Worm (Caenorhabditis elegans) whole organism, L1 larva: ENCODE data around the gene nhr-20.

ENCODE experiments used
- C16A3.4 ChIP-seq: fragments of 150-350 bp; optimal IDR thresholded peaks from 2 replicates; lab custom pipeline; 2014; ENCODE audit warnings: missing biosample characterization, missing genetic modification characterization
- F16B12.6 ChIP-seq: fragments of 150-350 bp; optimal IDR thresholded peaks from 2 replicates; lab custom pipeline; 2014; ENCODE audit warnings: missing biosample characterization, missing genetic modification characterization
- Y116A8C.19 ChIP-seq: sonication (generic microtip); optimal IDR thresholded peaks from 2 replicates; lab custom pipeline; 2016; ENCODE audit warnings: missing compliant biosample characterization, missing genetic modification characterization, borderline replicate concordance
- alr-1 ChIP-seq: fragments of 200-800 bp; sonication (Bioruptor generic); optimal IDR thresholded peaks from 2 replicates; lab custom pipeline; 2018; ENCODE audit warnings: borderline replicate concordance, mild to moderate bottlenecking, missing genetic modification characterization, missing compliant biosample characterization
- ama-1 ChIP-seq: fragments of 150-350 bp; optimal IDR thresholded peaks from 2 replicates; lab custom pipeline; 2014
- blmp-1 ChIP-seq: fragments of 150-350 bp; optimal IDR thresholded peaks from 2 replicates; lab custom pipeline; 2014; ENCODE audit warnings: missing biosample characterization, missing genetic modification characterization
- ceh-63 ChIP-seq: fragments of 200-800 bp; sonication (Bioruptor generic); optimal IDR thresholded peaks from 2 replicates; lab custom pipeline; 2018; ENCODE audit warnings: mild to moderate bottlenecking, missing genetic modification characterization, missing compliant biosample characterization
- ceh-8 ChIP-seq: fragments of 200-800 bp; sonication (Bioruptor generic); optimal IDR thresholded peaks from 2 replicates; lab custom pipeline; 2018; ENCODE audit warnings: mild to moderate bottlenecking, missing genetic modification characterization, moderate library complexity, missing compliant biosample characterization
- ceh-88 ChIP-seq: fragments of 200-800 bp; sonication (Bioruptor generic); IDR thresholded peaks from 2 replicates; pipeline ENCODE4 v1.3.6; 2022; ENCODE audit warnings: missing genetic modification characterization, missing compliant biosample characterization
- ceh-90 ChIP-seq: sonication (generic microtip); optimal IDR thresholded peaks from 2 replicates; lab custom pipeline; 2016; ENCODE audit warnings: missing genetic modification characterization, missing compliant biosample characterization
- ces-1 ChIP-seq: fragments of 150-350 bp; optimal IDR thresholded peaks from 2 replicates; lab custom pipeline; 2014; ENCODE audit warnings: missing biosample characterization, missing genetic modification reagents, missing genetic modification characterization
- dsc-1 ChIP-seq: sonication (generic microtip); optimal IDR thresholded peaks from 2 replicates; lab custom pipeline; 2016; ENCODE audit warnings: mild to moderate bottlenecking, missing genetic modification characterization, missing compliant biosample characterization
- efl-1 ChIP-seq, 4 experiments: fragments of 150-350 bp; optimal IDR thresholded peaks in 3 of 4; peaks in 1 of 4; 1 replicate in 1 of 4; 2 replicates in 3 of 4; lab custom pipeline; 2014; ENCODE audit warnings: missing biosample characterization in 2 of 4, missing genetic modification characterization in 2 of 4, missing genetic modification reagents in 2 of 4
- egl-13 ChIP-seq: sonication (generic microtip); optimal IDR thresholded peaks from 2 replicates; lab custom pipeline; 2016; ENCODE audit warnings: missing genotype, missing genetic modification reagents, missing genetic modification characterization, missing compliant biosample characterization
- fkh-10 ChIP-seq: sonication (generic microtip); optimal IDR thresholded peaks from 2 replicates; lab custom pipeline; 2017; ENCODE audit warnings: missing biosample characterization, missing genetic modification reagents, missing genetic modification characterization
- fkh-4 ChIP-seq: sonication (generic microtip); optimal IDR thresholded peaks from 2 replicates; lab custom pipeline; 2016; ENCODE audit warnings: missing compliant biosample characterization, missing genetic modification characterization, borderline replicate concordance
- fkh-8 ChIP-seq: sonication (generic microtip); optimal IDR thresholded peaks from 2 replicates; lab custom pipeline; 2016; ENCODE audit warnings: mild to moderate bottlenecking, missing genetic modification characterization, missing compliant biosample characterization
- fos-1 ChIP-seq: fragments of 150-350 bp; optimal IDR thresholded peaks from 2 replicates; lab custom pipeline; 2014; ENCODE audit warnings: missing biosample characterization, missing genetic modification characterization
- grh-1 ChIP-seq: fragments of 200-800 bp; sonication (Bioruptor generic); IDR thresholded peaks from 2 replicates; pipeline ENCODE4 v1.3.6; 2022; ENCODE audit warnings: missing genetic modification reagents, missing genetic modification characterization, missing compliant biosample characterization
- hpl-2 ChIP-seq: fragments of 150-350 bp; optimal IDR thresholded peaks from 2 replicates; lab custom pipeline; 2014; ENCODE audit warnings: missing biosample characterization, missing genetic modification reagents, missing genetic modification characterization
- isw-1 ChIP-seq: fragments of 200-800 bp; sonication (Bioruptor generic); IDR thresholded peaks from 2 replicates; pipeline ENCODE4 v1.3.6; 2022; ENCODE audit warnings: missing genetic modification characterization, missing compliant biosample characterization
- jun-1 ChIP-seq: fragments of 150-350 bp; optimal IDR thresholded peaks from 2 replicates; lab custom pipeline; 2014; ENCODE audit warnings: missing biosample characterization, missing genetic modification reagents, missing genetic modification characterization
- lin-14 ChIP-seq: fragments of 200-800 bp; sonication (Bioruptor generic); optimal IDR thresholded peaks from 2 replicates; lab custom pipeline; 2018; ENCODE audit warnings: mild to moderate bottlenecking, missing genetic modification characterization, moderate library complexity, missing compliant biosample characterization
- lin-15B ChIP-seq: fragments of 150-350 bp; sonication (generic microtip); optimal IDR thresholded peaks from 3 replicates; lab custom pipeline; 2014; ENCODE audit warnings: missing biosample characterization, missing genetic modification characterization
- lin-35 ChIP-seq, 2 experiments: fragments of 150-350 bp; optimal IDR thresholded peaks; 2 replicates each; lab custom pipeline; 2014; ENCODE audit warnings: missing biosample characterization in 2 of 2, missing genetic modification characterization in 2 of 2, missing genetic modification reagents in 2 of 2
- lsy-2 ChIP-seq, 2 experiments: fragments of 150-350 bp; optimal IDR thresholded peaks; 2 replicates each; lab custom pipeline; 2014; ENCODE audit warnings: missing biosample characterization in 2 of 2, missing genetic modification characterization in 2 of 2
- mab-9 ChIP-seq: fragments of 200-800 bp; sonication (Bioruptor generic); IDR thresholded peaks from 2 replicates; pipeline ENCODE4 v1.3.6; 2022; ENCODE audit warnings: missing genetic modification reagents, missing genetic modification characterization, missing compliant biosample characterization
- mef-2 ChIP-seq: fragments of 150-350 bp; optimal IDR thresholded peaks from 2 replicates; lab custom pipeline; 2014; ENCODE audit warnings: missing biosample characterization, missing genetic modification characterization
- nhr-11 ChIP-seq: fragments of 150-350 bp; optimal IDR thresholded peaks from 2 replicates; lab custom pipeline; 2014; ENCODE audit warnings: missing biosample characterization, missing genetic modification characterization
- nhr-12 ChIP-seq: sonication (generic microtip); optimal IDR thresholded peaks from 2 replicates; lab custom pipeline; 2017; ENCODE audit warnings: missing biosample characterization, missing genetic modification characterization
- nhr-19 ChIP-seq: fragments of 200-800 bp; sonication (Bioruptor generic); conservative IDR thresholded peaks from 2 replicates; pipeline ENCODE4 v1.3.6; 2022; ENCODE audit warnings: missing genetic modification characterization, missing compliant biosample characterization
- nhr-237 ChIP-seq: fragments of 150-350 bp; optimal IDR thresholded peaks from 2 replicates; lab custom pipeline; 2014; ENCODE audit warnings: missing biosample characterization, missing genetic modification characterization
- nhr-28 ChIP-seq: fragments of 150-350 bp; optimal IDR thresholded peaks from 2 replicates; lab custom pipeline; 2014; ENCODE audit warnings: missing biosample characterization, missing genetic modification characterization
- nhr-47 ChIP-seq: sonication (generic microtip); optimal IDR thresholded peaks from 2 replicates; lab custom pipeline; 2016; ENCODE audit warnings: mild to moderate bottlenecking, missing genetic modification characterization, moderate library complexity, missing compliant biosample characterization
- nhr-77 ChIP-seq: fragments of 150-350 bp; optimal IDR thresholded peaks from 2 replicates; lab custom pipeline; 2014; ENCODE audit warnings: missing biosample characterization, missing genetic modification characterization
- nhr-85 ChIP-seq: sonication (generic microtip); peaks from one replicate; lab custom pipeline; 2016; ENCODE audit warnings: missing genetic modification characterization, inconsistent platforms, missing compliant biosample characterization
- nhr-90 ChIP-seq: sonication (generic microtip); optimal IDR thresholded peaks from 2 replicates; lab custom pipeline; 2016; ENCODE audit warnings: mild to moderate bottlenecking, missing genetic modification characterization, missing compliant biosample characterization; ENCODE audit not compliant: poor library complexity
- pag-3 ChIP-seq: sonication (generic microtip); optimal IDR thresholded peaks from 2 replicates; lab custom pipeline; 2017; ENCODE audit warnings: missing genetic modification characterization, mild to moderate bottlenecking, missing compliant biosample characterization, antibody characterized with exemption, borderline replicate concordance; ENCODE audit not compliant: insufficient read depth
- pqm-1 ChIP-seq: sonication (generic microtip); optimal IDR thresholded peaks from 3 replicates; lab custom pipeline; 2017; ENCODE audit warnings: missing biosample characterization, missing genetic modification characterization
- sup-37 ChIP-seq: fragments of 200-800 bp; sonication (Bioruptor generic); optimal IDR thresholded peaks from 2 replicates; lab custom pipeline; 2018; ENCODE audit warnings: mild to moderate bottlenecking, missing genetic modification characterization, missing compliant biosample characterization
- unc-30 ChIP-seq: sonication (generic microtip); optimal IDR thresholded peaks from 2 replicates; lab custom pipeline; 2017; ENCODE audit warnings: missing biosample characterization, missing genetic modification characterization
- vab-15 ChIP-seq: sonication (generic microtip); optimal IDR thresholded peaks from 2 replicates; lab custom pipeline; 2017; ENCODE audit warnings: missing genotype, mild to moderate bottlenecking, missing genetic modification characterization, missing compliant biosample characterization
- xbp-1 ChIP-seq: sonication (generic microtip); optimal IDR thresholded peaks from 2 replicates; lab custom pipeline; 2016; ENCODE audit warnings: missing genetic modification characterization, missing compliant biosample characterization
- zag-1 ChIP-seq: fragments of 150-350 bp; optimal IDR thresholded peaks from 2 replicates; lab custom pipeline; 2014; ENCODE audit warnings: missing biosample characterization, missing genetic modification characterization
- zip-4 ChIP-seq: fragments of 200-800 bp; sonication (Bioruptor generic); optimal IDR thresholded peaks from 2 replicates; lab custom pipeline; 2018; ENCODE audit warnings: mild to moderate bottlenecking, missing genetic modification characterization, moderate library complexity, missing compliant biosample characterization
- ztf-11 ChIP-seq, 2 experiments: sonication (generic microtip); optimal IDR thresholded peaks; 2 replicates each; lab custom pipeline; 2016 to 2017; ENCODE audit warnings: missing genetic modification characterization in 2 of 2, missing biosample characterization in 1 of 2, missing compliant biosample characterization in 1 of 2
- ztf-4 ChIP-seq: fragments of 150-350 bp; optimal IDR thresholded peaks from 2 replicates; lab custom pipeline; 2014; ENCODE audit warnings: missing biosample characterization, missing genetic modification characterization

nhr-20 gene

ce11 chrIII:4196301-4196987, 36.6 kb downstream of the nhr-20 start (continued):
- TF ChIP-seq nhr-85 (tag; lab: Kevin White, UChicago), result peak; percentile 76
- TF ChIP-seq zip-4 (GFP tag; lab: Kevin White, UChicago), result peak; percentile 15
- TF ChIP-seq Y116A8C.19 (tag; lab: Kevin White, UChicago), result no peak
- TF ChIP-seq nhr-19 (GFP tag; lab: Robert Waterston, UW), result peak; percentile 56
- peak in 1 of 2 experiments; percentile 58 for TF ChIP-seq ztf-11 (tag; optimal IDR thresholded peaks at IDR 0.05; lab: Kevin White, UChicago)
- TF ChIP-seq sup-37 (GFP tag; lab: Kevin White, UChicago), result no peak
- no peak for TF ChIP-seq hpl-2
- no peak for TF ChIP-seq jun-1
- peak; percentile 24 for TF ChIP-seq egl-13
- TF ChIP-seq pqm-1 (tag; lab: Kevin White, UChicago), result no peak
- peak; percentile 68 to 78 for TF ChIP-seq lsy-2 (tag; optimal IDR thresholded peaks at IDR 0.05; lab: Kevin White, UChicago)
- no peak for TF ChIP-seq ceh-63
- TF ChIP-seq C16A3.4 (tag; lab: Kevin White, UChicago), result peak; percentile 21
- peak; percentile 38; the same call in 1 of the 2 replicates for TF ChIP-seq ceh-88 (GFP tag; lab: Robert Waterston, UW)
- TF ChIP-seq grh-1, result no peak
- no peak for TF ChIP-seq xbp-1
- TF ChIP-seq lin-15B (tag; lab: Kevin White, UChicago), result peak; percentile 59
- no peak for TF ChIP-seq ces-1 (GFP tag; lab: Kevin White, UChicago)
- TF ChIP-seq lin-14 (GFP tag; lab: Kevin White, UChicago), result peak; percentile 83
- no peak for TF ChIP-seq vab-15 (tag; lab: Kevin White, UChicago)
- TF ChIP-seq ceh-90 (tag; lab: Kevin White, UChicago), result peak; percentile 82
- TF ChIP-seq, all 84 proteins: peak for 41

- no peak for TF ChIP-seq isw-1 (GFP tag; lab: Robert Waterston, UW)
- TF ChIP-seq ama-1 (lab: Kevin White, UChicago), result peak; percentile 95
- TF ChIP-seq fkh-4, result peak; percentile 32
- TF ChIP-seq blmp-1 (tag; lab: Kevin White, UChicago), result peak; percentile 77
- TF ChIP-seq sup-37 (GFP tag; lab: Kevin White, UChicago), result peak; percentile 41
- TF ChIP-seq ceh-90 (tag; lab: Kevin White, UChicago), result no peak
- peak; percentile 64 for TF ChIP-seq dsc-1 (tag; lab: Kevin White, UChicago)
- no peak for TF ChIP-seq nhr-77 (tag; lab: Kevin White, UChicago)
- TF ChIP-seq ztf-4, result peak; percentile 72
- no peak for TF ChIP-seq nhr-11 (tag; lab: Kevin White, UChicago)
- peak; percentile 63 for TF ChIP-seq nhr-90
- TF ChIP-seq fkh-10, result no peak
- peak in 1 of 2 experiments; percentile 34 for TF ChIP-seq lin-35 (GFP tag; optimal IDR thresholded peaks at IDR 0.05; lab: Kevin White, UChicago)
- no peak; the same call in 1 of the 2 replicates for TF ChIP-seq grh-1
- no peak for TF ChIP-seq nhr-12
- no peak for TF ChIP-seq ztf-11 (tag; optimal IDR thresholded peaks at IDR 0.05; lab: Kevin White, UChicago)
- no peak for TF ChIP-seq F16B12.6 (tag; lab: Kevin White, UChicago)
- TF ChIP-seq alr-1, result no peak
- TF ChIP-seq zip-4 (GFP tag; lab: Kevin White, UChicago), result peak; percentile 28
- peak; percentile 59 for TF ChIP-seq nhr-47 (tag; lab: Kevin White, UChicago)
- no peak for TF ChIP-seq unc-30 (tag; lab: Kevin White, UChicago)
- TF ChIP-seq mab-9 (GFP tag; lab: Robert Waterston, UW), result no peak
- TF ChIP-seq ces-1 (GFP tag; lab: Kevin White, UChicago), result no peak
- TF ChIP-seq mef-2 (tag; lab: Kevin White, UChicago), result no peak
- TF ChIP-seq zag-1 (tag; lab: Kevin White, UChicago), result no peak
- no peak for TF ChIP-seq nhr-237 (tag; lab: Kevin White, UChicago)
- peak; percentile 44 to 50 for TF ChIP-seq efl-1 (optimal IDR thresholded peaks at IDR 0.05; lab: Kevin White, UChicago)
- peak in 1 of 2 experiments; percentile 8 for TF ChIP-seq efl-1 (GFP tag; optimal IDR thresholded peaks at IDR 0.05 in 1 of 2; lab: Kevin White, UChicago)
- TF ChIP-seq pag-3 (tag; lab: Kevin White, UChicago), result no peak
- TF ChIP-seq pqm-1 (tag; lab: Kevin White, UChicago), result no peak
- TF ChIP-seq fos-1 (tag; lab: Kevin White, UChicago), result peak; percentile 35
- TF ChIP-seq ceh-8 (GFP tag; lab: Kevin White, UChicago), result peak; percentile 44
- TF ChIP-seq lin-14 (GFP tag; lab: Kevin White, UChicago), result peak; percentile 22
- TF ChIP-seq ceh-88 (GFP tag; lab: Robert Waterston, UW), result no peak
- TF ChIP-seq fkh-8 (tag; lab: Kevin White, UChicago), result no peak
- no peak for TF ChIP-seq nhr-28 (tag; lab: Kevin White, UChicago)
Measured at ce11 chrIII:4195306-4196008, 37.6 kb downstream of the nhr-20 start.
